Worm (Caenorhabditis elegans) whole organism, L3 larva: Measurements from ENCODE around the gene nsy-1.

ENCODE experiments used
- ceh-28 ChIP-seq: fragments of 150-350 bp; optimal IDR thresholded peaks from 2 replicates; lab custom pipeline; 2014; ENCODE audit warnings: missing biosample characterization, missing genetic modification reagents, missing genetic modification characterization
- elt-3 ChIP-seq, 3 experiments: fragments of 150-350 bp in 1 of 3; sonication (generic microtip) in 2 of 3; optimal IDR thresholded peaks; 2 replicates in 2 of 3; 4 replicates in 1 of 3; lab custom pipeline; 2014 to 2017; ENCODE audit warnings: missing biosample characterization in 3 of 3, missing genetic modification characterization in 3 of 3
- lin-39 ChIP-seq: fragments of 150-350 bp; optimal IDR thresholded peaks from 2 replicates; lab custom pipeline; 2018; ENCODE audit warnings: missing biosample characterization, missing genetic modification reagents, missing genetic modification characterization

DNA sequence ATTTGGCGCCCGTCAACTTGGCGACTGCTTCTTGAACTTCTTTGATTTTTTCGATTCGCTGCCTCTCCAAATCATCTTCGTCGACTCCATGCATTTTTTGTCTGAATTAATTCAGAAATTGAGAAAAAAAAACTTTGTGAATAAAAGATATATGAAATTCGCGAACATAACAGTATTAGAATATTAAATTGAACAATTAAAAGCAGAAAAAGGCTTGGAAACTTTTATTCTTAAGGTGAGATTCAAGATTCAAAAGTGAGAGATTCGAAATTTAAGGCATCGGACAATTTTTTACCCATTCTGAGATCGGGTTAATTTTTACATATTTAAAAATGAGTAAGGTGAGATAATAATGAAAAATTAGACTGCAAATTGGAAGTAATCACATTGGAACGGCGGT is 11.4 kb downstream of the nsy-1 start, which contains the start of gene F33G12.3:
- TF ChIP-seq lin-39 (tag; lab: Kevin White, UChicago) (no peak), ceh-28 (tag; lab: Kevin White, UChicago) (no peak), elt-3 (tag; optimal IDR thresholded peaks at IDR 0.05; lab: Kevin White, UChicago) (no peak)
